Worm (Caenorhabditis elegans) whole organism, L3 larva: ENCODE data around the gene Y39F10A.6.

Source experiments
- R02D3.7 ChIP-seq: fragments of 150-350 bp; optimal IDR thresholded peaks from 2 replicates; lab custom pipeline; 2014; ENCODE audit warnings: missing biosample characterization, missing genetic modification characterization
- aly-2 ChIP-seq: fragments of 150-350 bp; optimal IDR thresholded peaks from 2 replicates; lab custom pipeline; 2014; ENCODE audit warnings: missing biosample characterization, missing genetic modification characterization
- ceh-9 ChIP-seq: sonication (generic microtip); optimal IDR thresholded peaks from 2 replicates; lab custom pipeline; 2018; ENCODE audit warnings: missing biosample characterization, missing genetic modification characterization
- egl-27 ChIP-seq: sonication (generic microtip); optimal IDR thresholded peaks from 4 replicates; lab custom pipeline; 2017; ENCODE audit warnings: missing biosample characterization, missing genetic modification reagents, missing genetic modification characterization
- egl-5 ChIP-seq: fragments of 150-350 bp; optimal IDR thresholded peaks from 2 replicates; lab custom pipeline; 2017; ENCODE audit warnings: missing biosample characterization, missing genetic modification reagents, missing genetic modification characterization, inconsistent platforms
- elt-1 ChIP-seq: fragments of 150-350 bp; optimal IDR thresholded peaks from 2 replicates; lab custom pipeline; 2014; ENCODE audit warnings: missing biosample characterization, missing genetic modification characterization
- elt-3 ChIP-seq, 3 experiments: fragments of 150-350 bp in 1 of 3; sonication (generic microtip) in 2 of 3; optimal IDR thresholded peaks; 2 replicates in 2 of 3; 4 replicates in 1 of 3; lab custom pipeline; 2014 to 2017; ENCODE audit warnings: missing biosample characterization in 3 of 3, missing genetic modification characterization in 3 of 3
- eor-1 ChIP-seq, 2 experiments: fragments of 150-350 bp; optimal IDR thresholded peaks; 2 replicates each; lab custom pipeline; 2014 to 2018; ENCODE audit warnings: missing biosample characterization in 2 of 2, missing genetic modification characterization in 2 of 2
- fkh-10 ChIP-seq: sonication (generic microtip); optimal IDR thresholded peaks from 2 replicates; lab custom pipeline; 2017; ENCODE audit warnings: missing biosample characterization, missing genetic modification reagents, missing genetic modification characterization
- fkh-2 ChIP-seq: fragments of 150-350 bp; optimal IDR thresholded peaks from 2 replicates; lab custom pipeline; 2014; ENCODE audit warnings: missing biosample characterization, missing genetic modification reagents, missing genetic modification characterization
- hmg-11 ChIP-seq: sonication (generic microtip); optimal IDR thresholded peaks from 2 replicates; lab custom pipeline; 2016; ENCODE audit warnings: missing genetic modification characterization, missing compliant biosample characterization
- jun-1 ChIP-seq: fragments of 150-350 bp; optimal IDR thresholded peaks from 2 replicates; lab custom pipeline; 2014; ENCODE audit warnings: missing biosample characterization, missing genetic modification reagents, missing genetic modification characterization
- lin-15B ChIP-seq: fragments of 150-350 bp; optimal IDR thresholded peaks from 2 replicates; lab custom pipeline; 2014; ENCODE audit warnings: missing biosample characterization, missing genetic modification characterization
- lin-39 ChIP-seq: fragments of 150-350 bp; optimal IDR thresholded peaks from 2 replicates; lab custom pipeline; 2018; ENCODE audit warnings: missing biosample characterization, missing genetic modification reagents, missing genetic modification characterization
- lsy-12 ChIP-seq: sonication (generic microtip); optimal IDR thresholded peaks from 2 replicates; lab custom pipeline; 2016; ENCODE audit warnings: mild to moderate bottlenecking, missing genetic modification characterization, missing compliant biosample characterization
- mdl-1 ChIP-seq: fragments of 150-350 bp; optimal IDR thresholded peaks from 2 replicates; lab custom pipeline; 2014; ENCODE audit warnings: missing biosample characterization, missing genetic modification characterization
- mml-1 ChIP-seq: fragments of 150-350 bp; sonication (generic microtip); optimal IDR thresholded peaks from 3 replicates; lab custom pipeline; 2014; ENCODE audit warnings: missing biosample characterization, missing genetic modification characterization
- nfya-1 ChIP-seq: sonication (generic microtip); optimal IDR thresholded peaks from 2 replicates; lab custom pipeline; 2017; ENCODE audit warnings: missing genetic modification characterization, mild to moderate bottlenecking, missing compliant biosample characterization, antibody characterized with exemption, moderate library complexity; ENCODE audit not compliant: insufficient read depth
- nhr-11 ChIP-seq: fragments of 150-350 bp; optimal IDR thresholded peaks from 2 replicates; lab custom pipeline; 2014; ENCODE audit warnings: missing biosample characterization, missing genetic modification characterization
- nhr-12 ChIP-seq: fragments of 150-350 bp; optimal IDR thresholded peaks from 2 replicates; lab custom pipeline; 2014; ENCODE audit warnings: missing biosample characterization, missing genetic modification characterization
- nhr-23 ChIP-seq: fragments of 150-350 bp; optimal IDR thresholded peaks from 2 replicates; lab custom pipeline; 2014; ENCODE audit warnings: missing biosample characterization, missing genetic modification reagents, missing genetic modification characterization
- nhr-237 ChIP-seq: fragments of 150-350 bp; optimal IDR thresholded peaks from 2 replicates; lab custom pipeline; 2014; ENCODE audit warnings: missing biosample characterization, missing genetic modification characterization
- nhr-43 ChIP-seq: sonication (generic microtip); optimal IDR thresholded peaks from 2 replicates; lab custom pipeline; 2016; ENCODE audit warnings: mild to moderate bottlenecking, missing genetic modification characterization, missing compliant biosample characterization; ENCODE audit not compliant: poor library complexity, severe bottlenecking
- nhr-67 ChIP-seq: fragments of 150-350 bp; optimal IDR thresholded peaks from 2 replicates; lab custom pipeline; 2014; ENCODE audit warnings: missing biosample characterization, missing genetic modification characterization
- nhr-76 ChIP-seq: fragments of 150-350 bp; sonication (generic microtip); optimal IDR thresholded peaks from 5 replicates; lab custom pipeline; 2014; ENCODE audit warnings: missing biosample characterization, missing genetic modification characterization
- nhr-77 ChIP-seq: fragments of 150-350 bp; optimal IDR thresholded peaks from 2 replicates; lab custom pipeline; 2014; ENCODE audit warnings: missing biosample characterization, missing genetic modification characterization
- pha-4 ChIP-seq: fragments of 150-350 bp; optimal IDR thresholded peaks from 2 replicates; lab custom pipeline; 2014; ENCODE audit warnings: missing biosample characterization, missing genetic modification reagents, missing genetic modification characterization
- pqm-1 ChIP-seq: fragments of 150-350 bp; optimal IDR thresholded peaks from 2 replicates; lab custom pipeline; 2017; ENCODE audit warnings: missing biosample characterization, missing genetic modification characterization, inconsistent platforms
- sea-2 ChIP-seq: fragments of 150-350 bp; sonication (generic microtip); optimal IDR thresholded peaks from 4 replicates; lab custom pipeline; 2014; ENCODE audit warnings: missing biosample characterization, missing genetic modification reagents, missing genetic modification characterization
- skn-1 ChIP-seq: fragments of 150-350 bp; optimal IDR thresholded peaks from 2 replicates; lab custom pipeline; 2014; ENCODE audit warnings: missing biosample characterization, missing genetic modification characterization
- snpc-4 ChIP-seq: fragments of 150-350 bp; optimal IDR thresholded peaks from 2 replicates; lab custom pipeline; 2014; ENCODE audit warnings: missing biosample characterization, missing genetic modification characterization
- tbx-2 ChIP-seq: sonication (generic microtip); optimal IDR thresholded peaks from 2 replicates; lab custom pipeline; 2016; ENCODE audit warnings: mild to moderate bottlenecking, missing genetic modification characterization, missing compliant biosample characterization
- unc-39 ChIP-seq: sonication (generic microtip); optimal IDR thresholded peaks from 4 replicates; lab custom pipeline; 2017; ENCODE audit warnings: missing biosample characterization, missing genetic modification characterization
- unc-62 ChIP-seq: fragments of 150-350 bp; sonication (generic microtip); optimal IDR thresholded peaks from 4 replicates; lab custom pipeline; 2014; ENCODE audit warnings: missing biosample characterization, missing genetic modification reagents, missing genetic modification characterization
- zag-1 ChIP-seq: fragments of 150-350 bp; optimal IDR thresholded peaks from 2 replicates; lab custom pipeline; 2014; ENCODE audit warnings: missing biosample characterization, missing genetic modification characterization
- ztf-11 ChIP-seq: fragments of 150-350 bp; optimal IDR thresholded peaks from 2 replicates; lab custom pipeline; 2014; ENCODE audit warnings: missing biosample characterization, missing genetic modification characterization
- ztf-4 ChIP-seq: fragments of 150-350 bp; optimal IDR thresholded peaks from 2 replicates; lab custom pipeline; 2014; ENCODE audit warnings: missing biosample characterization, missing genetic modification characterization

The Y39F10A.6 gene

ce11 chrII:797445-797844 is 14.0 kb upstream of the Y39F10A.6 start:
- no peak for TF ChIP-seq pqm-1 (tag; lab: Kevin White, UChicago)
- TF ChIP-seq lsy-12 (tag; lab: Kevin White, UChicago) = no peak
- TF ChIP-seq fkh-10 (GFP tag; lab: Kevin White, UChicago) = no peak
- TF ChIP-seq egl-27 = no peak
- no peak for TF ChIP-seq eor-1 (tag; optimal IDR thresholded peaks at IDR 0.05; lab: Kevin White, UChicago)
- TF ChIP-seq pha-4 (tag; lab: Kevin White, UChicago) = no peak
- TF ChIP-seq nhr-77 (tag; lab: Kevin White, UChicago) = no peak
- TF ChIP-seq ztf-11 = no peak
- no peak for TF ChIP-seq egl-5
- no peak for TF ChIP-seq nhr-11 (tag; lab: Kevin White, UChicago)
- TF ChIP-seq mml-1 (tag; lab: Kevin White, UChicago) = no peak
- no peak for TF ChIP-seq nhr-67 (tag; lab: Kevin White, UChicago)
- no peak for TF ChIP-seq nhr-23
- no peak for TF ChIP-seq unc-39 (tag; lab: Kevin White, UChicago)
- no peak for TF ChIP-seq R02D3.7 (tag; lab: Kevin White, UChicago)
- TF ChIP-seq skn-1 (tag; lab: Kevin White, UChicago) = no peak
- TF ChIP-seq ztf-4 (tag; lab: Kevin White, UChicago) = no peak
- TF ChIP-seq unc-62 (GFP tag; lab: Kevin White, UChicago) = no peak
- no peak for TF ChIP-seq sea-2 (GFP tag; lab: Kevin White, UChicago)
- no peak for TF ChIP-seq lin-39 (tag; lab: Kevin White, UChicago)

ce11 chrII:796916-797315 is 13.5 kb upstream of the Y39F10A.6 start:
- no peak for TF ChIP-seq fkh-2 (tag; lab: Kevin White, UChicago)

- TF ChIP-seq nhr-12 (tag; lab: Kevin White, UChicago) = no peak
- no peak for TF ChIP-seq pqm-1 (tag; lab: Kevin White, UChicago)
- TF ChIP-seq tbx-2 (tag; lab: Kevin White, UChicago) = no peak
- TF ChIP-seq zag-1 (tag; lab: Kevin White, UChicago) = no peak
- TF ChIP-seq nhr-237 = no peak
- TF ChIP-seq nhr-43 (tag; lab: Kevin White, UChicago) = no peak
- TF ChIP-seq sea-2 (GFP tag; lab: Kevin White, UChicago) = no peak
- TF ChIP-seq ceh-9 = no peak
- no peak for TF ChIP-seq nfya-1 (tag; lab: Kevin White, UChicago)
- no peak for TF ChIP-seq hmg-11 (tag; lab: Kevin White, UChicago)
- TF ChIP-seq mdl-1 (tag; lab: Kevin White, UChicago) = no peak
Observed at ce11 chrII:791828-792227, 8.4 kb upstream of the Y39F10A.6 start, which contains the start of gene F46F5.1. F46F5.1 (minus strand) TSS chrII:791928.

- no peak for TF ChIP-seq zag-1 (tag; lab: Kevin White, UChicago)
- TF ChIP-seq aly-2 = no peak
- no peak for TF ChIP-seq pha-4 (tag; lab: Kevin White, UChicago)
- no peak for TF ChIP-seq jun-1
- no peak for TF ChIP-seq elt-1 (tag; lab: Kevin White, UChicago)
- no peak for TF ChIP-seq mml-1 (tag; lab: Kevin White, UChicago)
- no peak for TF ChIP-seq nhr-76 (tag; lab: Kevin White, UChicago)
- TF ChIP-seq nfya-1 (tag; lab: Kevin White, UChicago) = no peak
- no peak for TF ChIP-seq lin-15B (tag; lab: Kevin White, UChicago)
- TF ChIP-seq, all 47 proteins: peak for 0
Observed at ce11 chrII:788139-788538, 4.7 kb upstream of the Y39F10A.6 start, which contains the start of gene F46F5.15. F46F5.15 (plus strand) TSS chrII:788439.

ce11 chrII:786938-787337 is 3.5 kb upstream of the Y39F10A.6 start, which contains the start of gene F46F5.16:
F46F5.16 (plus strand) TSS chrII:787238.
- TF ChIP-seq snpc-4 (tag; lab: Kevin White, UChicago) (no peak), lin-39 (tag; lab: Kevin White, UChicago) (no peak), aly-2 (no peak), hmg-11 (tag; lab: Kevin White, UChicago) (no peak), pqm-1 (tag; lab: Kevin White, UChicago) (no peak), fkh-2 (tag; lab: Kevin White, UChicago) (no peak), ztf-4 (tag; lab: Kevin White, UChicago) (no peak), elt-3 (tag; optimal IDR thresholded peaks at IDR 0.05; lab: Kevin White, UChicago) (no peak)
